Worm (Caenorhabditis elegans): Measurements from ENCODE around the gene ifg-1.

DNA sequence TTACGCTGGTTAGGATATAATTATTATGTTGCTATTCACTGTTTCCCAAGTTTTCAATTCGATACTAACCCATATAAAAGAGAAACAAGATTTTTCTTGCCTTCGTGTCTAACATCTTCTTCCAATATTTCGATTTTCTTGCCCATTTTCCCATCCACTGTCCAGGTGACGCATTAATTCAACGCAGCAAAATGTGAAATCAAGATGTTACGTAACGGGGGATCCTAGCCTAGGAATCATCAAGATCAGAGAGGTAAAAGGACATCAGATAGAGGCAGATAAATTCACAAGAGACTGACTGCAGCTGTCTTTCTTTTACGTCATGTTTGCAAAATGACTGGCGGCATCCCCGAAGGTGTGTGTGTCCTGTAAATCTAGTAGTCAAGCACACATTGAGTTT, 7.6 kb downstream of the ifg-1 start:
- no peak for TF ChIP-seq dmd-9 (GFP tag; IDR thresholded peaks at IDR 0.05)
- no peak for TF ChIP-seq nhr-42 (GFP tag; IDR thresholded peaks at IDR 0.05)
- no peak for TF ChIP-seq ama-1 (optimal IDR thresholded peaks at IDR 0.05)
- TF ChIP-seq ceh-28 (tag; optimal IDR thresholded peaks at IDR 0.05) = no peak
- TF ChIP-seq R02D3.7 (tag; optimal IDR thresholded peaks at IDR 0.05) = no peak
- no peak for TF ChIP-seq mep-1 (tag; optimal IDR thresholded peaks at IDR 0.05)
- no peak for TF ChIP-seq nhr-28 (tag; optimal IDR thresholded peaks at IDR 0.05)
- TF ChIP-seq lin-39 (tag; optimal IDR thresholded peaks at IDR 0.05) = no peak
- no peak for TF ChIP-seq fkh-10 (GFP tag; optimal IDR thresholded peaks at IDR 0.05)
- TF ChIP-seq lsy-2 (tag; optimal IDR thresholded peaks at IDR 0.05) = no peak
- TF ChIP-seq aha-1 (tag) = peak; percentile 13
